Worm (Caenorhabditis elegans) whole organism, midembryonic: ENCODE measurements around the gene F20B6.10.
A peak's percentile ranks its signal among the peaks of the same experiment; 100 is the strongest.

Source experiments
- T22C8.4 ChIP-seq: fragments of 200-800 bp; sonication (Bioruptor generic); IDR thresholded peaks from 2 replicates; pipeline ENCODE4 v1.3.6; 2022; ENCODE audit warnings: missing genetic modification characterization, missing compliant biosample characterization
- cog-1 ChIP-seq: sonication (generic microtip); optimal IDR thresholded peaks from 2 replicates; lab custom pipeline; 2016; ENCODE audit warnings: missing genetic modification characterization, missing compliant biosample characterization
- flt-1 ChIP-seq: fragments of 200-800 bp; sonication (Bioruptor generic); IDR thresholded peaks from 2 replicates; pipeline ENCODE4 v1.3.6; 2022; ENCODE audit warnings: missing genetic modification characterization, missing compliant biosample characterization
- klf-2 ChIP-seq: fragments of 200-800 bp; sonication (Bioruptor generic); conservative IDR thresholded peaks from 2 replicates; pipeline ENCODE4 v1.3.6; 2022; ENCODE audit warnings: missing genetic modification reagents, missing genetic modification characterization, missing compliant biosample characterization
- med-1 ChIP-seq: sonication (generic microtip); optimal IDR thresholded peaks from 2 replicates; lab custom pipeline; 2017; ENCODE audit warnings: missing genetic modification characterization, mild to moderate bottlenecking, missing compliant biosample characterization, antibody characterized with exemption, missing genetic modification reagents; ENCODE audit not compliant: insufficient read depth
- ref-1 ChIP-seq: fragments of 200-800 bp; sonication (Bioruptor generic); conservative IDR thresholded peaks from 2 replicates; pipeline ENCODE4 v1.3.6; 2022; ENCODE audit warnings: missing genetic modification reagents, missing genetic modification characterization, missing compliant biosample characterization
- tab-1 ChIP-seq: fragments of 200-800 bp; sonication (Bioruptor generic); IDR thresholded peaks from 2 replicates; pipeline ENCODE4 v1.3.6; 2022; ENCODE audit warnings: missing genetic modification characterization, missing compliant biosample characterization
- ztf-23 ChIP-seq: fragments of 200-800 bp; sonication (Bioruptor generic); IDR thresholded peaks from 2 replicates; pipeline ENCODE4 v1.3.6; 2022; ENCODE audit warnings: missing genetic modification reagents, missing genetic modification characterization, missing compliant biosample characterization
- ztf-29 ChIP-seq: fragments of 200-800 bp; sonication (Bioruptor generic); IDR thresholded peaks from 2 replicates; pipeline ENCODE4 v1.3.6; 2022; ENCODE audit warnings: missing genetic modification reagents, missing genetic modification characterization, missing compliant biosample characterization

F20B6.10 gene

ce11 chrX:4216894-4217293 is at the start of gene F20B6.10, which contains the start of gene hpk-1:
TSS of gene F20B6.10 (minus strand) at chrX:4217196.
TSS of gene hpk-1 (minus strand) at chrX:4217290.
- TF ChIP-seq tab-1 (GFP tag; lab: Robert Waterston, UW) (no peak), cog-1 (tag; lab: Kevin White, UChicago) (no peak), ztf-23 (GFP tag; lab: Robert Waterston, UW) (no peak)

- TF ChIP-seq tab-1 (GFP tag; lab: Robert Waterston, UW) = no peak
- TF ChIP-seq cog-1 (tag; lab: Kevin White, UChicago) = no peak
- no peak for TF ChIP-seq ztf-23 (GFP tag; lab: Robert Waterston, UW)
- TF ChIP-seq ref-1 (GFP tag; lab: Robert Waterston, UW) = no peak
- no peak for TF ChIP-seq klf-2 (GFP tag; lab: Robert Waterston, UW)
- no peak for TF ChIP-seq flt-1
- no peak for TF ChIP-seq T22C8.4
- TF ChIP-seq ztf-29 = no peak
- TF ChIP-seq med-1 (GFP tag; lab: Kevin White, UChicago) = no peak
Measured at ce11 chrX:4266178-4266931, 49.4 kb upstream of the F20B6.10 start.

- TF ChIP-seq ref-1 (GFP tag; lab: Robert Waterston, UW) = no peak
- no peak for TF ChIP-seq tab-1 (GFP tag; lab: Robert Waterston, UW)
- TF ChIP-seq ztf-29 = 0 out of 2 replicates have a peak, but pooled peaks have one; percentile 33
- TF ChIP-seq T22C8.4 = no peak
- TF ChIP-seq cog-1 (tag; lab: Kevin White, UChicago) = peak; percentile 41
Measured at ce11 chrX:4265283-4265907, 48.4 kb upstream of the F20B6.10 start, which contains the start of gene coel-1. TSS of gene coel-1 (plus strand) at chrX:4265663.

ce11 chrX:4263820-4264219 is 46.8 kb upstream of the F20B6.10 start:
- TF ChIP-seq klf-2 (GFP tag; lab: Robert Waterston, UW) (no peak), cog-1 (tag; lab: Kevin White, UChicago) (no peak), T22C8.4 (no peak)

- TF ChIP-seq cog-1 (tag; lab: Kevin White, UChicago) (peak; percentile 17), flt-1 (no peak), ztf-23 (GFP tag; lab: Robert Waterston, UW) (0 out of 2 replicates have a peak, but pooled peaks have one; percentile 28)
Measured at ce11 chrX:4260297-4260696, 43.3 kb upstream of the F20B6.10 start, which contains the start of gene C52B9.4. TSS of gene C52B9.4 (plus strand) at chrX:4260652.

- no peak for TF ChIP-seq klf-2 (GFP tag; lab: Robert Waterston, UW)
- TF ChIP-seq ztf-29 = no peak
- no peak for TF ChIP-seq T22C8.4
- no peak for TF ChIP-seq cog-1 (tag; lab: Kevin White, UChicago)
- no peak for TF ChIP-seq ztf-23 (GFP tag; lab: Robert Waterston, UW)
- TF ChIP-seq med-1 (GFP tag; lab: Kevin White, UChicago) = no peak
- TF ChIP-seq tab-1 (GFP tag; lab: Robert Waterston, UW) = no peak
- no peak for TF ChIP-seq ref-1 (GFP tag; lab: Robert Waterston, UW)
- TF ChIP-seq flt-1 = no peak
Measured at ce11 chrX:4256761-4257160, 39.8 kb upstream of the F20B6.10 start, which contains the start of gene srv-6. TSS of gene srv-6 (plus strand) at chrX:4257061.

ce11 chrX:4255366-4255765 is 38.4 kb upstream of the F20B6.10 start:
- no peak for TF ChIP-seq klf-2 (GFP tag; lab: Robert Waterston, UW)
- TF ChIP-seq flt-1 = no peak
- TF ChIP-seq med-1 (GFP tag; lab: Kevin White, UChicago) = no peak

ce11 chrX:4254782-4255181 is 37.8 kb upstream of the F20B6.10 start, which contains the start of gene taf-11.1:
TSS of gene taf-11.1 (plus strand) at chrX:4255170.
- TF ChIP-seq ztf-23 (GFP tag; lab: Robert Waterston, UW) (no peak), ztf-29 (no peak), klf-2 (GFP tag; lab: Robert Waterston, UW) (no peak), flt-1 (no peak), T22C8.4 (peak; percentile 69; the same call in 1 of the 2 replicates), med-1 (GFP tag; lab: Kevin White, UChicago) (no peak), ref-1 (GFP tag; lab: Robert Waterston, UW) (no peak)

ce11 chrX:4252047-4252446 is 35.1 kb upstream of the F20B6.10 start, which contains the start of gene srv-5:
TSS of gene srv-5 (plus strand) at chrX:4252347.
- TF ChIP-seq tab-1 (GFP tag; lab: Robert Waterston, UW) = no peak
- TF ChIP-seq cog-1 (tag; lab: Kevin White, UChicago) = no peak
- no peak for TF ChIP-seq klf-2 (GFP tag; lab: Robert Waterston, UW)
- no peak for TF ChIP-seq ref-1 (GFP tag; lab: Robert Waterston, UW)
- no peak for TF ChIP-seq med-1 (GFP tag; lab: Kevin White, UChicago)
- no peak for TF ChIP-seq T22C8.4
- no peak for TF ChIP-seq flt-1
- no peak for TF ChIP-seq ztf-29
- TF ChIP-seq ztf-23 (GFP tag; lab: Robert Waterston, UW) = no peak

ce11 chrX:4248949-4249348 is 32.0 kb upstream of the F20B6.10 start, which contains the start of gene hlh-13:
TSS of gene hlh-13 (plus strand) at chrX:4249249.
- TF ChIP-seq flt-1 (no peak), T22C8.4 (no peak), med-1 (GFP tag; lab: Kevin White, UChicago) (no peak), tab-1 (GFP tag; lab: Robert Waterston, UW) (no peak), klf-2 (GFP tag; lab: Robert Waterston, UW) (no peak)
